Fruit fly (Drosophila melanogaster) whole organism, pupa: ENCODE results near the gene rno.

ENCODE experiments used
- D1 ChIP-seq: fragments of 200-800 bp; sonication (Bioruptor generic); optimal IDR thresholded peaks from 2 replicates; lab custom pipeline; 2018; ENCODE audit warnings: missing biosample characterization, mild to moderate bottlenecking, missing genetic modification characterization, moderate library complexity
- fd96Ca ChIP-seq: fragments of 200-800 bp; sonication (Bioruptor generic); IDR thresholded peaks from 3 replicates; pipeline ENCODE4 v1.3.6; 2022; ENCODE audit warnings: missing biosample characterization, missing genetic modification characterization

- no peak for TF ChIP-seq D1
- no peak for TF ChIP-seq fd96Ca (GFP tag; lab: Robert Waterston, UW)
Observed at dm6 chr3L:203536-204135, 4.1 kb upstream of the rno start, which contains the start of gene NitFhit.
